Worm (Caenorhabditis elegans) whole organism, L3 larva: ENCODE results near the gene F09E5.7.

Source experiments
- R02D3.7 ChIP-seq: fragments of 150-350 bp; optimal IDR thresholded peaks from 2 replicates; lab custom pipeline; 2014; ENCODE audit warnings: missing biosample characterization, missing genetic modification characterization
- ZK546.5 ChIP-seq: sonication (generic microtip); optimal IDR thresholded peaks from 2 replicates; lab custom pipeline; 2017; ENCODE audit warnings: missing biosample characterization, missing genetic modification characterization
- aly-2 ChIP-seq: fragments of 150-350 bp; optimal IDR thresholded peaks from 2 replicates; lab custom pipeline; 2014; ENCODE audit warnings: missing biosample characterization, missing genetic modification characterization
- ama-1 ChIP-seq: fragments of 150-350 bp; optimal IDR thresholded peaks from 2 replicates; lab custom pipeline; 2018
- ceh-28 ChIP-seq: fragments of 150-350 bp; optimal IDR thresholded peaks from 2 replicates; lab custom pipeline; 2014; ENCODE audit warnings: missing biosample characterization, missing genetic modification reagents, missing genetic modification characterization
- ceh-82 ChIP-seq: fragments of 150-350 bp; optimal IDR thresholded peaks from 2 replicates; lab custom pipeline; 2014; ENCODE audit warnings: missing biosample characterization, missing genetic modification characterization
- daf-12 ChIP-seq: fragments of 150-350 bp; optimal IDR thresholded peaks from 2 replicates; lab custom pipeline; 2014; ENCODE audit warnings: missing biosample characterization, missing genetic modification reagents, missing genetic modification characterization
- egl-5 ChIP-seq: fragments of 150-350 bp; optimal IDR thresholded peaks from 2 replicates; lab custom pipeline; 2017; ENCODE audit warnings: missing biosample characterization, missing genetic modification reagents, missing genetic modification characterization, inconsistent platforms
- elt-1 ChIP-seq: fragments of 150-350 bp; optimal IDR thresholded peaks from 2 replicates; lab custom pipeline; 2014; ENCODE audit warnings: missing biosample characterization, missing genetic modification characterization
- elt-2 ChIP-seq: sonication (generic microtip); optimal IDR thresholded peaks from 2 replicates; lab custom pipeline; 2016; ENCODE audit warnings: missing genetic modification reagents, mild to moderate bottlenecking, missing genetic modification characterization, missing compliant biosample characterization
- elt-3 ChIP-seq, 3 experiments: fragments of 150-350 bp in 1 of 3; sonication (generic microtip) in 2 of 3; optimal IDR thresholded peaks; 2 replicates in 2 of 3; 4 replicates in 1 of 3; lab custom pipeline; 2014 to 2017; ENCODE audit warnings: missing biosample characterization in 3 of 3, missing genetic modification characterization in 3 of 3
- eor-1 ChIP-seq, 2 experiments: fragments of 150-350 bp; optimal IDR thresholded peaks; 2 replicates each; lab custom pipeline; 2014 to 2018; ENCODE audit warnings: missing biosample characterization in 2 of 2, missing genetic modification characterization in 2 of 2
- fkh-2 ChIP-seq: fragments of 150-350 bp; optimal IDR thresholded peaks from 2 replicates; lab custom pipeline; 2014; ENCODE audit warnings: missing biosample characterization, missing genetic modification reagents, missing genetic modification characterization
- fos-1 ChIP-seq: fragments of 150-350 bp; optimal IDR thresholded peaks from 2 replicates; lab custom pipeline; 2014; ENCODE audit warnings: missing biosample characterization, missing genetic modification characterization
- hmg-11 ChIP-seq: sonication (generic microtip); optimal IDR thresholded peaks from 2 replicates; lab custom pipeline; 2016; ENCODE audit warnings: missing genetic modification characterization, missing compliant biosample characterization
- jun-1 ChIP-seq: fragments of 150-350 bp; optimal IDR thresholded peaks from 2 replicates; lab custom pipeline; 2014; ENCODE audit warnings: missing biosample characterization, missing genetic modification reagents, missing genetic modification characterization
- lin-15B ChIP-seq: fragments of 150-350 bp; optimal IDR thresholded peaks from 2 replicates; lab custom pipeline; 2014; ENCODE audit warnings: missing biosample characterization, missing genetic modification characterization
- lin-39 ChIP-seq: fragments of 150-350 bp; optimal IDR thresholded peaks from 2 replicates; lab custom pipeline; 2018; ENCODE audit warnings: missing biosample characterization, missing genetic modification reagents, missing genetic modification characterization
- lsy-12 ChIP-seq: sonication (generic microtip); optimal IDR thresholded peaks from 2 replicates; lab custom pipeline; 2016; ENCODE audit warnings: mild to moderate bottlenecking, missing genetic modification characterization, missing compliant biosample characterization
- mml-1 ChIP-seq: fragments of 150-350 bp; sonication (generic microtip); optimal IDR thresholded peaks from 3 replicates; lab custom pipeline; 2014; ENCODE audit warnings: missing biosample characterization, missing genetic modification characterization
- nfya-1 ChIP-seq: sonication (generic microtip); optimal IDR thresholded peaks from 2 replicates; lab custom pipeline; 2017; ENCODE audit warnings: missing genetic modification characterization, mild to moderate bottlenecking, missing compliant biosample characterization, antibody characterized with exemption, moderate library complexity; ENCODE audit not compliant: insufficient read depth
- nhr-11 ChIP-seq: fragments of 150-350 bp; optimal IDR thresholded peaks from 2 replicates; lab custom pipeline; 2014; ENCODE audit warnings: missing biosample characterization, missing genetic modification characterization
- nhr-12 ChIP-seq: fragments of 150-350 bp; optimal IDR thresholded peaks from 2 replicates; lab custom pipeline; 2014; ENCODE audit warnings: missing biosample characterization, missing genetic modification characterization
- nhr-23 ChIP-seq: fragments of 150-350 bp; optimal IDR thresholded peaks from 2 replicates; lab custom pipeline; 2014; ENCODE audit warnings: missing biosample characterization, missing genetic modification reagents, missing genetic modification characterization
- nhr-25 ChIP-seq: sonication (generic microtip); optimal IDR thresholded peaks from 2 replicates; lab custom pipeline; 2017; ENCODE audit warnings: missing biosample characterization, missing genetic modification characterization
- nhr-43 ChIP-seq: sonication (generic microtip); optimal IDR thresholded peaks from 2 replicates; lab custom pipeline; 2016; ENCODE audit warnings: mild to moderate bottlenecking, missing genetic modification characterization, missing compliant biosample characterization; ENCODE audit not compliant: poor library complexity, severe bottlenecking
- pha-4 ChIP-seq: fragments of 150-350 bp; optimal IDR thresholded peaks from 2 replicates; lab custom pipeline; 2014; ENCODE audit warnings: missing biosample characterization, missing genetic modification reagents, missing genetic modification characterization
- pqm-1 ChIP-seq: fragments of 150-350 bp; optimal IDR thresholded peaks from 2 replicates; lab custom pipeline; 2017; ENCODE audit warnings: missing biosample characterization, missing genetic modification characterization, inconsistent platforms
- sea-2 ChIP-seq: fragments of 150-350 bp; sonication (generic microtip); optimal IDR thresholded peaks from 4 replicates; lab custom pipeline; 2014; ENCODE audit warnings: missing biosample characterization, missing genetic modification reagents, missing genetic modification characterization
- skn-1 ChIP-seq: fragments of 150-350 bp; optimal IDR thresholded peaks from 2 replicates; lab custom pipeline; 2014; ENCODE audit warnings: missing biosample characterization, missing genetic modification characterization
- snpc-4 ChIP-seq: fragments of 150-350 bp; optimal IDR thresholded peaks from 2 replicates; lab custom pipeline; 2014; ENCODE audit warnings: missing biosample characterization, missing genetic modification characterization
- tbx-2 ChIP-seq: sonication (generic microtip); optimal IDR thresholded peaks from 2 replicates; lab custom pipeline; 2016; ENCODE audit warnings: mild to moderate bottlenecking, missing genetic modification characterization, missing compliant biosample characterization
- unc-62 ChIP-seq: fragments of 150-350 bp; sonication (generic microtip); optimal IDR thresholded peaks from 4 replicates; lab custom pipeline; 2014; ENCODE audit warnings: missing biosample characterization, missing genetic modification reagents, missing genetic modification characterization
- ztf-11 ChIP-seq: fragments of 150-350 bp; optimal IDR thresholded peaks from 2 replicates; lab custom pipeline; 2014; ENCODE audit warnings: missing biosample characterization, missing genetic modification characterization
- ztf-4 ChIP-seq: fragments of 150-350 bp; optimal IDR thresholded peaks from 2 replicates; lab custom pipeline; 2014; ENCODE audit warnings: missing biosample characterization, missing genetic modification characterization

The F09E5.7 gene

ce11 chrII:5388786-5389421, 37.0 kb downstream of the F09E5.7 start, which contains the start of gene rsp-4:
rsp-4 (minus strand) TSS chrII:5388836.
- TF ChIP-seq eor-1 (tag; optimal IDR thresholded peaks at IDR 0.05; lab: Kevin White, UChicago) (no peak), tbx-2 (tag; lab: Kevin White, UChicago) (no peak), ZK546.5 (no peak), ztf-4 (tag; lab: Kevin White, UChicago) (no peak), nhr-43 (tag; lab: Kevin White, UChicago) (no peak)
- TF ChIP-seq, all 47 proteins: peak for 0

DNA sequence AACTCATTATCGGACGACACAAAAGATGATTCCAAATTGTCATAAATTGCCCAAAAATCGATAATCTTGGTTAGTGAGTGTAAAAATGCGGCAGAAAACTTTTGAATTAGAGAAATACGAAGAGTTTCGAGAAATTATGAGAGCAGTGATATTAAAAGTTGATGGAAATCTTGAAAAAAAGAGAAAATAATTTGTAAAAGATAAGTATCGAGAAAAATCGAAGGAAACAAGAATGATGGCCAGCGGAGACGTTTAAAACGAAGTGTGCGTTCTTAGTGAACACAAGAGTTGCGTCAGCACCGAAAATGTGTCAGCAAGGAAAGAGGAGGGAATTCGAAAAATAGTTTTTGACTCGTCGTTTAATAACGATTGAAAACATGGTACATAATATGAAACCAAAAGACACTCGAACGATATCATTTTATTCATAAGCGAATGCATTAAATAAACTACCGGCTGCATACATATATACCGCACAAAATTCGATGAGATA, 38.0 kb downstream of the F09E5.7 start, which contains the start of gene ndx-6:
TSS of gene ndx-6 (minus strand) at position 51 of the 493 bp plus-strand sequence.
- TF ChIP-seq ZK546.5 (no peak), jun-1 (peak; percentile 71), tbx-2 (tag; lab: Kevin White, UChicago) (peak; percentile 66), ama-1 (peak; percentile 73), snpc-4 (tag; lab: Kevin White, UChicago) (peak; percentile 75), nfya-1 (tag; lab: Kevin White, UChicago) (peak; percentile 82), sea-2 (GFP tag; lab: Kevin White, UChicago) (no peak), pha-4 (tag; lab: Kevin White, UChicago) (peak; percentile 90), lin-39 (peak; percentile 79), hmg-11 (tag; lab: Kevin White, UChicago) (peak; percentile 51), elt-2 (tag; lab: Kevin White, UChicago) (peak; percentile 79), pqm-1 (tag; lab: Kevin White, UChicago) (peak; percentile 29), nhr-23 (tag; lab: Kevin White, UChicago) (peak; percentile 92), ceh-82 (tag; lab: Kevin White, UChicago) (peak; percentile 11), ztf-4 (tag; lab: Kevin White, UChicago) (peak; percentile 58), skn-1 (tag; lab: Kevin White, UChicago) (peak; percentile 57), nhr-11 (tag; lab: Kevin White, UChicago) (no peak), R02D3.7 (tag; lab: Kevin White, UChicago) (peak; percentile 61), fos-1 (tag; lab: Kevin White, UChicago) (no peak), lin-15B (tag; lab: Kevin White, UChicago) (peak; percentile 75), lsy-12 (tag; lab: Kevin White, UChicago) (peak; percentile 26), elt-1 (tag; lab: Kevin White, UChicago) (no peak), egl-5 (peak; percentile 64), nhr-25 (tag; lab: Kevin White, UChicago) (peak; percentile 92), ceh-28 (tag; lab: Kevin White, UChicago) (peak; percentile 55), nhr-43 (tag; lab: Kevin White, UChicago) (peak; percentile 86), eor-1 (tag; optimal IDR thresholded peaks at IDR 0.05; lab: Kevin White, UChicago) (no peak), aly-2 (tag; lab: Kevin White, UChicago) (peak; percentile 5)

DNA sequence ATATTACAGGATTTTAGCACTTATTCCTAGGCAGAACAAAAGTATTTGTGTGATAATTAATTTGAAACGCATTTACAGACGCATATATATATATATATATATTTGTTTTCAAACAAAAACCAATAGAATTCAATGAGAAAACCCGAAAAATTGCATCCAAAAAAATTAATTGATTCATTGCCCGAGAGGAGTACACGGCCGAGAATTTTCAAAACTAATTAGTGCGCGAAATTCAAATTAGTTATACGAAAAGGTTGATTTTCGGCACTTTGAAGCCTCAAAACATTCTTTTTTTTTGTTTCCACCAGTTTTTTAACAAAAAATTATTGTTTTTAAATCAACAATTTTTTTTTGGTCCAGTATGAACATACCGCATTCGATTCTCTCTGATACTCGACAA, 39.5 kb downstream of the F09E5.7 start:
- TF ChIP-seq ztf-11, result no peak
- TF ChIP-seq R02D3.7 (tag; lab: Kevin White, UChicago), result no peak
- no peak for TF ChIP-seq pha-4 (tag; lab: Kevin White, UChicago)
- no peak for TF ChIP-seq ztf-4 (tag; lab: Kevin White, UChicago)
- no peak for TF ChIP-seq nhr-25 (tag; lab: Kevin White, UChicago)
- no peak for TF ChIP-seq unc-62 (GFP tag; lab: Kevin White, UChicago)
- no peak for TF ChIP-seq skn-1 (tag; lab: Kevin White, UChicago)
- TF ChIP-seq nhr-12 (tag; lab: Kevin White, UChicago), result no peak
- TF ChIP-seq snpc-4 (tag; lab: Kevin White, UChicago), result no peak
- no peak for TF ChIP-seq ama-1
- TF ChIP-seq sea-2 (GFP tag; lab: Kevin White, UChicago), result no peak
- TF ChIP-seq elt-3 (tag; optimal IDR thresholded peaks at IDR 0.05; lab: Kevin White, UChicago), result no peak
- TF ChIP-seq mml-1, result no peak
- no peak for TF ChIP-seq elt-1 (tag; lab: Kevin White, UChicago)
- no peak for TF ChIP-seq daf-12 (tag; lab: Kevin White, UChicago)
- TF ChIP-seq fkh-2 (tag; lab: Kevin White, UChicago), result no peak
- TF ChIP-seq, all 47 proteins: peak for 0
